Worm (Caenorhabditis elegans) whole organism, young adult: ENCODE results near the gene gmap-3.

Experiments used
- T07F8.4 ChIP-seq: sonication (generic microtip); optimal IDR thresholded peaks from 2 replicates; lab custom pipeline; 2016; ENCODE audit warnings: mild to moderate bottlenecking, missing genetic modification characterization, moderate library complexity, missing compliant biosample characterization
- T26A5.8 ChIP-seq: sonication (generic microtip); optimal IDR thresholded peaks from 2 replicates; lab custom pipeline; 2016; ENCODE audit warnings: missing genetic modification characterization, missing compliant biosample characterization
- aptf-3 ChIP-seq: fragments of 200-800 bp; sonication (Bioruptor generic); IDR thresholded peaks from 2 replicates; pipeline ENCODE4 v1.3.6; 2022; ENCODE audit warnings: missing genetic modification characterization, missing compliant biosample characterization
- atf-7 ChIP-seq: sonication (generic microtip); optimal IDR thresholded peaks from 2 replicates; lab custom pipeline; 2017; ENCODE audit warnings: mild to moderate bottlenecking, missing genetic modification characterization, missing compliant biosample characterization
- egrh-3 ChIP-seq: fragments of 200-800 bp; sonication (Bioruptor generic); IDR thresholded peaks from 2 replicates; pipeline ENCODE4 v1.3.6; 2022; ENCODE audit warnings: missing genetic modification reagents, missing genetic modification characterization, missing compliant biosample characterization
- hmg-20 ChIP-seq: fragments of 200-800 bp; sonication (Bioruptor generic); IDR thresholded peaks from 2 replicates; pipeline ENCODE4 v1.3.6; 2022; ENCODE audit warnings: missing genetic modification reagents, missing genetic modification characterization, missing compliant biosample characterization
- hrde-1 ChIP-seq: sonication (generic microtip); optimal IDR thresholded peaks from 2 replicates; lab custom pipeline; 2016; ENCODE audit warnings: missing genetic modification characterization, mild to moderate bottlenecking, missing compliant biosample characterization, moderate library complexity, missing genotype, missing genetic modification reagents, borderline replicate concordance
- lir-1 ChIP-seq: fragments of 200-800 bp; sonication (Bioruptor generic); conservative IDR thresholded peaks from 2 replicates; pipeline ENCODE4 v1.3.6; 2022; ENCODE audit warnings: missing genetic modification reagents, missing genetic modification characterization, missing compliant biosample characterization
- mxl-1 ChIP-seq: sonication (generic microtip); optimal IDR thresholded peaks from 2 replicates; lab custom pipeline; 2016; ENCODE audit warnings: missing genetic modification characterization, missing compliant biosample characterization
- nhr-27 ChIP-seq: fragments of 200-800 bp; sonication (Bioruptor generic); optimal IDR thresholded peaks from 2 replicates; lab custom pipeline; 2018; ENCODE audit warnings: mild to moderate bottlenecking, missing genetic modification characterization, moderate library complexity, missing compliant biosample characterization
- nhr-80 ChIP-seq: sonication (generic microtip); optimal IDR thresholded peaks from 2 replicates; lab custom pipeline; 2016; ENCODE audit warnings: missing genetic modification characterization, missing compliant biosample characterization
- pha-4 ChIP-seq: fragments of 150-350 bp; sonication (generic microtip); optimal IDR thresholded peaks from 2 replicates; lab custom pipeline; 2014; ENCODE audit warnings: missing biosample characterization, missing genetic modification reagents, missing genetic modification characterization
- rec-8 ChIP-seq, 2 experiments: sonication (generic microtip); optimal IDR thresholded peaks; 2 replicates each; lab custom pipeline; 2016; ENCODE audit warnings: mild to moderate bottlenecking in 2 of 2, missing genetic modification characterization in 2 of 2, missing genetic modification reagents in 2 of 2, missing genotype in 2 of 2, missing biosample characterization in 1 of 2, missing compliant biosample characterization in 1 of 2, moderate library complexity in 1 of 2
- snpc-4 ChIP-seq, 5 experiments: fragments of 150-350 bp in 1 of 5; sonication (generic microtip) in 4 of 5; optimal IDR thresholded peaks; 2 replicates each; lab custom pipeline; 2014 to 2018; ENCODE audit warnings: missing genetic modification characterization in 5 of 5, missing biosample characterization in 3 of 5, antibody characterized with exemption in 2 of 5, mild to moderate bottlenecking in 2 of 5, missing compliant biosample characterization in 2 of 5, missing genotype in 2 of 5, moderate library complexity in 2 of 5, missing genetic modification reagents in 1 of 5

ce11 chrX:12981393-12981792 is 40.6 kb upstream of the gmap-3 start, which contains the start of gene scav-4:
- no peak for TF ChIP-seq pha-4 (tag; lab: Kevin White, UChicago)
- no peak for TF ChIP-seq T26A5.8 (tag; lab: Kevin White, UChicago)
- TF ChIP-seq snpc-4 (GFP tag; optimal IDR thresholded peaks at IDR 0.05; lab: Kevin White, UChicago), result no peak
- no peak for TF ChIP-seq snpc-4 (tag; optimal IDR thresholded peaks at IDR 0.05; lab: Kevin White, UChicago)
- no peak for TF ChIP-seq nhr-27 (tag; lab: Kevin White, UChicago)
- TF ChIP-seq lir-1, result no peak
- peak; percentile 35 for TF ChIP-seq nhr-80 (tag; lab: Kevin White, UChicago)
- no peak for TF ChIP-seq hmg-20 (GFP tag; lab: Robert Waterston, UW)
- no peak for TF ChIP-seq atf-7
- no peak for TF ChIP-seq mxl-1 (tag; lab: Kevin White, UChicago)
- no peak for TF ChIP-seq T07F8.4 (tag; lab: Kevin White, UChicago)
- no peak for TF ChIP-seq egrh-3 (GFP tag; lab: Robert Waterston, UW)
- no peak for TF ChIP-seq hrde-1
- no peak for TF ChIP-seq aptf-3
- TF ChIP-seq rec-8 (tag; optimal IDR thresholded peaks at IDR 0.05; lab: Kevin White, UChicago), result no peak
